Worm (Caenorhabditis elegans): Measurements from ENCODE around the gene Y110A2AL.10.
A peak's percentile ranks its signal among the peaks of the same experiment; 100 is the strongest.

Gene Y110A2AL.10

DNA sequence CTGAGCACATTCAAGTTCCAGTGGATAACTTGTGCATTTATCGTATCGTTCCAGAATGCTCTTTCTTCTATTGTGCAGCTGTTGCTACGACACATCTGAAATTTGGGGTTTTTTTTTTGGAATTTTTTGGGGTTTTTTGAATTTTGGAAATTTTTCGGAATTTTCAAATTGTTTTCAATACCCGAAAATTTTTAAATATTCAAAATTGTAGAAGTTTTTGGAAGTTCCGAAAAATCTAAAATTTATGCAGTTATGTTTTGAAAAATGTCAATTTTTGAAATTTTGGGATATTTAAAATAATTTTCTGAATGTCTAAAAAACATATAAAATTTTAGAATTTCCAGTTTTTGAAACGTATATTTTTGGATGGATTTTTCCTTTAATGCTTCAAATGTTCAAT is at the start of gene Y110A2AL.10:
Gene Y110A2AL.10 (minus strand): TSS at position 101 of the 400 bp plus-strand sequence.
- no peak for TF ChIP-seq ceh-28 (tag; optimal IDR thresholded peaks at IDR 0.05)
- TF ChIP-seq mdl-1 (tag; optimal IDR thresholded peaks at IDR 0.05): no peak
- no peak for TF ChIP-seq zag-1 (tag; optimal IDR thresholded peaks at IDR 0.05)
- TF ChIP-seq ztf-4 (tag; optimal IDR thresholded peaks at IDR 0.05): no peak
- TF ChIP-seq elt-3 (tag; optimal IDR thresholded peaks at IDR 0.05): no peak
- TF ChIP-seq nhr-67 (tag; optimal IDR thresholded peaks at IDR 0.05): no peak
- TF ChIP-seq lin-39 (tag; optimal IDR thresholded peaks at IDR 0.05): no peak
- no peak for TF ChIP-seq fkh-10 (GFP tag; optimal IDR thresholded peaks at IDR 0.05)
- no peak for TF ChIP-seq R02D3.7 (tag; optimal IDR thresholded peaks at IDR 0.05)
- no peak for TF ChIP-seq hmg-11 (tag; optimal IDR thresholded peaks at IDR 0.05)

DNA sequence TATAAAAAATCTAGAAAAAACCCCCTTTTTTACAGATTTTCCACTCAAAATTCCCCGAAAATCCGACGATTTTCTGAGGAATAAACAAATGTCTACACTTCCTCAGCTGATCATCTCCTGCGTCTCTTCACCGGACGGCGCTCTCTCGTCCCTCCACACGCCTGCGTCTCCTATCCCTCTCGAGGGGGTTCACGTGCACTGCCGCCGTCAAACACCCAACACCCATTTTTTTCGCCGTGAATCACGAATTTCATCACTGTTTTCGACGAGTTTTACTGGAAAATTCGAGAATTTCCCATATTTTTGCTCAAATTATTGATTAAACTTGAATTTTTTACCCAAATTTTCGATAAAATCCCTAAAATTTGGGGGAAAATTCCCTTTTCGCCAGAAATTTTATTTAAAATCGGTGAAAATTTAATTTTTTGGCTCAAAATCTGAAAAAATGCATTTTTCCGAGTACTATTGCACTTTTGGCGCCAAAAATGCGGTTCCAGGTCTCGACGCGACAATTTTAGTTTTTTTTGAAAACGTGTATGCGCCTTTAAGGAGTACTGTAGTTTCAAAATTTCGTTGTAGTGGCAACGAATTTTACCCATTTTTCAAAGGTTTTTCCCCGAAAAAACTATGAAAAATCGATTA is 49.2 kb upstream of the Y110A2AL.10 start:
- TF ChIP-seq skn-1 (tag; optimal IDR thresholded peaks at IDR 0.05) (no peak), nfya-1 (tag; optimal IDR thresholded peaks at IDR 0.05; ENCODE audit: insufficient read depth) (peak; percentile 48), lin-39 (tag; optimal IDR thresholded peaks at IDR 0.05) (peak; percentile 6), zag-1 (tag; optimal IDR thresholded peaks at IDR 0.05) (no peak), hmg-11 (tag; optimal IDR thresholded peaks at IDR 0.05) (peak; percentile 43), ZK546.5 (tag; optimal IDR thresholded peaks at IDR 0.05) (no peak), ztf-11 (tag; optimal IDR thresholded peaks at IDR 0.05) (no peak), nhr-25 (tag; optimal IDR thresholded peaks at IDR 0.05) (no peak), nhr-77 (tag; optimal IDR thresholded peaks at IDR 0.05) (no peak), fkh-10 (GFP tag; optimal IDR thresholded peaks at IDR 0.05) (peak; percentile 26), nhr-12 (tag; optimal IDR thresholded peaks at IDR 0.05) (no peak), fkh-2 (tag; optimal IDR thresholded peaks at IDR 0.05) (no peak), unc-62 (GFP tag; optimal IDR thresholded peaks at IDR 0.05) (no peak), ztf-4 (tag; optimal IDR thresholded peaks at IDR 0.05) (no peak), elt-1 (tag; optimal IDR thresholded peaks at IDR 0.05) (no peak), lsy-12 (tag; optimal IDR thresholded peaks at IDR 0.05) (no peak), tbx-2 (tag; optimal IDR thresholded peaks at IDR 0.05) (no peak), ama-1 (optimal IDR thresholded peaks at IDR 0.05) (no peak), elt-3 (tag; optimal IDR thresholded peaks at IDR 0.05) (no peak), elt-2 (tag; optimal IDR thresholded peaks at IDR 0.05) (peak; percentile 36), daf-12 (tag; optimal IDR thresholded peaks at IDR 0.05) (no peak), unc-39 (tag; optimal IDR thresholded peaks at IDR 0.05) (no peak), ceh-16 (tag; optimal IDR thresholded peaks at IDR 0.05) (no peak), lin-15B (tag; optimal IDR thresholded peaks at IDR 0.05) (peak; percentile 15), jun-1 (tag; optimal IDR thresholded peaks at IDR 0.05) (peak; percentile 5), nhr-43 (tag; optimal IDR thresholded peaks at IDR 0.05; ENCODE audit: poor library complexity, severe bottlenecking) (no peak), snpc-4 (tag; optimal IDR thresholded peaks at IDR 0.05) (peak; percentile 29), nhr-28 (tag; optimal IDR thresholded peaks at IDR 0.05) (no peak), ceh-82 (tag; optimal IDR thresholded peaks at IDR 0.05) (no peak), R02D3.7 (tag; optimal IDR thresholded peaks at IDR 0.05) (no peak), nhr-23 (tag; optimal IDR thresholded peaks at IDR 0.05) (peak; percentile 28), nhr-237 (tag; optimal IDR thresholded peaks at IDR 0.05) (no peak), mdl-1 (tag; optimal IDR thresholded peaks at IDR 0.05) (peak; percentile 68), ceh-28 (tag; optimal IDR thresholded peaks at IDR 0.05) (peak; percentile 26), aly-2 (tag; optimal IDR thresholded peaks at IDR 0.05) (no peak), mml-1 (tag; optimal IDR thresholded peaks at IDR 0.05) (no peak), egl-27 (tag; optimal IDR thresholded peaks at IDR 0.05) (no peak), nhr-67 (tag; optimal IDR thresholded peaks at IDR 0.05) (no peak), pha-4 (tag; optimal IDR thresholded peaks at IDR 0.05) (peak; percentile 57)

DNA sequence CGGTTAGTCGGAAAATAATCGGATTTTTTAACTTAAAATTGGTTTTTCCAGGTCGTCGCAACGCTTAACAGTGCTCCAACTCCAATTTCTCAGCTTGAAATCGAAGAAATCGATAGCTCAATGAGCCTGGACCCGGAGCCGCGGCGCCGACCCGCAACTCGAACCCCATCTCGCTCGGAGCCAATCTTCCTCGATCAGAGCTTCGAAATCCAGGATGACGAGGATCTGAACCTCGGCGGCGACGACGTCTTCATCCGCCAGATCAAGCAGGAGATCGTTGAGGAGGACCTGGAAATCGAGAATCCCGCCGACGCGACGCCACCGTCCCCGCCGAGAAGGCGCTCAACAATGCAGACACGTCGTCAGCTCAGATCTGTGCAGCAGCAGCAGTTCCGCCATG is 48.5 kb upstream of the Y110A2AL.10 start:
- no peak for TF ChIP-seq lin-39 (tag; optimal IDR thresholded peaks at IDR 0.05)
- TF ChIP-seq unc-39 (tag; optimal IDR thresholded peaks at IDR 0.05): no peak
- TF ChIP-seq pha-4 (tag; optimal IDR thresholded peaks at IDR 0.05): no peak
- TF ChIP-seq zag-1 (tag; optimal IDR thresholded peaks at IDR 0.05): no peak
- TF ChIP-seq ceh-9 (tag; optimal IDR thresholded peaks at IDR 0.05): no peak
- TF ChIP-seq tbx-2 (tag; optimal IDR thresholded peaks at IDR 0.05): no peak
- no peak for TF ChIP-seq pqm-1 (tag; optimal IDR thresholded peaks at IDR 0.05)
- no peak for TF ChIP-seq aly-2 (tag; optimal IDR thresholded peaks at IDR 0.05)

Measured in whole organism, L3 larva.